Fruit fly (Drosophila melanogaster) whole organism, embryonic: ENCODE data around the gene kraken.
A peak's percentile ranks its signal among the peaks of the same experiment; 100 is the strongest.

Experiments used
- Ada2b ChIP-seq: fragments of 200-800 bp; sonication (Bioruptor generic); IDR thresholded peaks from 2 replicates; pipeline ENCODE4 v1.3.6; 2022; ENCODE audit warnings: missing biosample characterization, missing genetic modification characterization
- Antp ChIP-seq: fragments of 200-800 bp; sonication (Bioruptor generic); optimal IDR thresholded peaks from 3 replicates; lab custom pipeline; 2016; ENCODE audit warnings: missing biosample characterization, missing genetic modification characterization
- Atf-2 ChIP-seq: fragments of 200-800 bp; sonication (Bioruptor generic); optimal IDR thresholded peaks from 2 replicates; lab custom pipeline; 2016; ENCODE audit warnings: missing biosample characterization, missing genetic modification characterization
- CG10366 ChIP-seq: fragments of 200-800 bp; sonication (Bioruptor generic); IDR thresholded peaks from 2 replicates; pipeline ENCODE4 v1.3.6; 2022; ENCODE audit warnings: missing biosample characterization, missing genetic modification characterization
- CG10959 ChIP-seq: fragments of 200-800 bp; sonication (Bioruptor generic); IDR thresholded peaks from 2 replicates; pipeline ENCODE4 v1.3.6; 2022; ENCODE audit warnings: missing biosample characterization, missing genetic modification characterization
- CG11085 ChIP-seq: fragments of 200-800 bp; sonication (Bioruptor generic); IDR thresholded peaks from 2 replicates; pipeline ENCODE4 v1.3.6; 2022; ENCODE audit warnings: missing biosample characterization, missing genetic modification characterization
- CG11560 ChIP-seq: fragments of 200-800 bp; sonication (Bioruptor generic); IDR thresholded peaks from 3 replicates; pipeline ENCODE4 v1.3.6; 2022; ENCODE audit warnings: missing biosample characterization, missing genetic modification characterization
- CG12155 ChIP-seq: fragments of 200-800 bp; sonication (Bioruptor generic); optimal IDR thresholded peaks from 3 replicates; lab custom pipeline; 2016; ENCODE audit warnings: missing biosample characterization, missing genetic modification characterization
- CG14050 ChIP-seq: fragments of 200-800 bp; sonication (Bioruptor generic); IDR thresholded peaks from 3 replicates; pipeline ENCODE4 v1.3.6; 2022; ENCODE audit warnings: missing biosample characterization, missing genetic modification characterization
- CG14965 ChIP-seq: fragments of 200-800 bp; sonication (Bioruptor generic); optimal IDR thresholded peaks from 2 replicates; lab custom pipeline; 2016; ENCODE audit warnings: missing biosample characterization, missing genetic modification characterization, borderline replicate concordance
- CG17568 ChIP-seq: fragments of 200-800 bp; sonication (Bioruptor generic); optimal IDR thresholded peaks from 2 replicates; lab custom pipeline; 2018; ENCODE audit warnings: missing biosample characterization, mild to moderate bottlenecking, missing genetic modification characterization, moderate library complexity
- CG2202 ChIP-seq: fragments of 200-800 bp; sonication (Bioruptor generic); optimal IDR thresholded peaks from 2 replicates; lab custom pipeline; 2018; ENCODE audit warnings: missing biosample characterization, mild to moderate bottlenecking, missing genetic modification characterization
- CG2875 ChIP-seq: fragments of 200-800 bp; sonication (Bioruptor generic); optimal IDR thresholded peaks from 2 replicates; lab custom pipeline; 2017; ENCODE audit warnings: missing biosample characterization, mild to moderate bottlenecking, missing genetic modification characterization, missing genetic modification reagents
- CG3163 ChIP-seq: fragments of 200-800 bp; sonication (Bioruptor generic); optimal IDR thresholded peaks from 3 replicates; lab custom pipeline; 2016; ENCODE audit warnings: missing biosample characterization, missing genetic modification characterization
- CG4404 ChIP-seq: fragments of 200-800 bp; sonication (Bioruptor generic); IDR thresholded peaks from 2 replicates; pipeline ENCODE4 v1.3.6; 2022; ENCODE audit warnings: missing biosample characterization, missing genetic modification characterization
- CG6654 ChIP-seq: fragments of 200-800 bp; sonication (Bioruptor generic); optimal IDR thresholded peaks from 2 replicates; lab custom pipeline; 2017; ENCODE audit warnings: missing biosample characterization, mild to moderate bottlenecking, missing genetic modification characterization
- CG7786 ChIP-seq: fragments of 200-800 bp; sonication (Bioruptor generic); optimal IDR thresholded peaks from 2 replicates; lab custom pipeline; 2016; ENCODE audit warnings: missing biosample characterization, missing genetic modification characterization
- CG8089 ChIP-seq: fragments of 200-800 bp; sonication (Bioruptor generic); optimal IDR thresholded peaks from 3 replicates; lab custom pipeline; 2016; ENCODE audit warnings: missing biosample characterization, missing genetic modification characterization
- CG8359 ChIP-seq: fragments of 200-800 bp; sonication (Bioruptor generic); optimal IDR thresholded peaks from 2 replicates; lab custom pipeline; 2017; ENCODE audit warnings: missing biosample characterization, mild to moderate bottlenecking, missing genetic modification characterization, borderline replicate concordance
- CG9727 ChIP-seq: fragments of 200-800 bp; sonication (Bioruptor generic); optimal IDR thresholded peaks from 3 replicates; lab custom pipeline; 2017; ENCODE audit warnings: missing biosample characterization, mild to moderate bottlenecking, missing genetic modification characterization
- CTCF ChIP-seq: fragments of 200-800 bp; sonication (Bioruptor generic); optimal IDR thresholded peaks from 2 replicates; lab custom pipeline; 2017; ENCODE audit warnings: missing biosample characterization, mild to moderate bottlenecking, missing genetic modification characterization, moderate library complexity
- Chrac-16 ChIP-seq: fragments of 200-800 bp; sonication (Bioruptor generic); optimal IDR thresholded peaks from 3 replicates; lab custom pipeline; 2016; ENCODE audit warnings: missing biosample characterization, missing genetic modification characterization
- CkIIα-i1 ChIP-seq: fragments of 200-800 bp; sonication (Bioruptor generic); IDR thresholded peaks from 2 replicates; pipeline ENCODE4 v1.3.6; 2022; ENCODE audit warnings: missing biosample characterization, missing genetic modification characterization
- ERR ChIP-seq: fragments of 200-800 bp; sonication (Bioruptor generic); optimal IDR thresholded peaks from 2 replicates; lab custom pipeline; 2016; ENCODE audit warnings: missing biosample characterization, missing genetic modification characterization
- Ets97D ChIP-seq: fragments of 200-800 bp; sonication (Bioruptor generic); optimal IDR thresholded peaks from 3 replicates; lab custom pipeline; 2016; ENCODE audit warnings: missing biosample characterization, missing genetic modification characterization
- HLH3B ChIP-seq: fragments of 200-800 bp; sonication (Bioruptor generic); IDR thresholded peaks from 2 replicates; pipeline ENCODE4 v1.3.6; 2022; ENCODE audit warnings: missing biosample characterization, missing genetic modification characterization
- HLH4C ChIP-seq: fragments of 200-800 bp; sonication (Bioruptor generic); IDR thresholded peaks from 3 replicates; pipeline ENCODE4 v1.3.6; 2022; ENCODE audit warnings: missing biosample characterization, missing genetic modification characterization; ENCODE audit not compliant: partially characterized antibody
- Hand ChIP-seq: fragments of 200-800 bp; sonication (Bioruptor generic); optimal IDR thresholded peaks from 2 replicates; lab custom pipeline; 2017; ENCODE audit warnings: mild to moderate bottlenecking, missing biosample characterization, missing genetic modification reagents, missing genetic modification characterization
- MESR4 ChIP-seq: fragments of 200-800 bp; sonication (Bioruptor generic); optimal IDR thresholded peaks from 2 replicates; lab custom pipeline; 2018; ENCODE audit warnings: missing biosample characterization, mild to moderate bottlenecking, missing genetic modification characterization, moderate library complexity
- Myb ChIP-seq: fragments of 200-800 bp; sonication (Bioruptor generic); optimal IDR thresholded peaks from 2 replicates; lab custom pipeline; 2016; ENCODE audit warnings: missing biosample characterization, missing genetic modification characterization
- Sox102F ChIP-seq: fragments of 200-800 bp; sonication (Bioruptor generic); optimal IDR thresholded peaks from 2 replicates; lab custom pipeline; 2018; ENCODE audit warnings: missing biosample characterization, mild to moderate bottlenecking, missing genetic modification characterization, moderate library complexity
- bbx ChIP-seq: fragments of 200-800 bp; sonication (Bioruptor generic); IDR thresholded peaks from 2 replicates; pipeline ENCODE4 v1.3.6; 2022; ENCODE audit warnings: missing biosample characterization, missing genetic modification characterization; ENCODE audit not compliant: partially characterized antibody
- bigmax ChIP-seq: fragments of 200-800 bp; sonication (Bioruptor generic); optimal IDR thresholded peaks from 2 replicates; lab custom pipeline; 2018; ENCODE audit warnings: missing biosample characterization, mild to moderate bottlenecking, missing genetic modification characterization
- btn ChIP-seq: fragments of 200-800 bp; sonication (Bioruptor generic); optimal IDR thresholded peaks from 2 replicates; lab custom pipeline; 2016; ENCODE audit warnings: missing biosample characterization, missing genetic modification characterization
- cwo ChIP-seq: fragments of 200-800 bp; sonication (Bioruptor generic); optimal IDR thresholded peaks from 3 replicates; lab custom pipeline; 2017; ENCODE audit warnings: missing biosample characterization, missing genetic modification characterization, mild to moderate bottlenecking, moderate library complexity, missing genetic modification reagents
- danr ChIP-seq: fragments of 200-800 bp; sonication (Bioruptor generic); IDR thresholded peaks from 2 replicates; pipeline ENCODE4 v1.3.6; 2022; ENCODE audit warnings: missing biosample characterization, missing genetic modification characterization
- dysf ChIP-seq: fragments of 200-800 bp; sonication (Bioruptor generic); IDR thresholded peaks from 3 replicates; pipeline ENCODE4 v1.3.6; 2022; ENCODE audit warnings: missing biosample characterization, missing genetic modification characterization
- en ChIP-seq: fragments of 200-800 bp; sonication (Bioruptor generic); optimal IDR thresholded peaks from 2 replicates; lab custom pipeline; 2016; ENCODE audit warnings: missing biosample characterization, missing genetic modification characterization
- exex ChIP-seq: fragments of 200-800 bp; sonication (Bioruptor generic); optimal IDR thresholded peaks from 4 replicates; lab custom pipeline; 2018; ENCODE audit warnings: missing biosample characterization, mild to moderate bottlenecking, missing genetic modification characterization, moderate library complexity
- eyg ChIP-seq: fragments of 200-800 bp; sonication (Bioruptor generic); optimal IDR thresholded peaks from 3 replicates; lab custom pipeline; 2016; ENCODE audit warnings: missing biosample characterization, missing genetic modification characterization
- fd3F ChIP-seq: fragments of 200-800 bp; sonication (Bioruptor generic); optimal IDR thresholded peaks from 2 replicates; lab custom pipeline; 2018; ENCODE audit warnings: missing biosample characterization, mild to moderate bottlenecking, missing genetic modification characterization, moderate library complexity
- grau ChIP-seq: fragments of 200-800 bp; optimal IDR thresholded peaks from 3 replicates; lab custom pipeline; 2019; ENCODE audit warnings: missing biosample characterization, mild to moderate bottlenecking, missing genetic modification characterization, moderate library complexity
- insv ChIP-seq, 2 experiments: fragments of 200-800 bp; sonication (Bioruptor generic); optimal IDR thresholded peaks; 3 replicates each; lab custom pipeline; 2016 to 2018; ENCODE audit warnings: missing biosample characterization in 2 of 2, missing genetic modification characterization in 2 of 2
- nau ChIP-seq: fragments of 200-800 bp; sonication (Bioruptor generic); optimal IDR thresholded peaks from 3 replicates; lab custom pipeline; 2017; ENCODE audit warnings: missing biosample characterization, mild to moderate bottlenecking, missing genetic modification characterization, missing genetic modification reagents
- ranshi ChIP-seq: fragments of 200-800 bp; sonication (Bioruptor generic); IDR thresholded peaks from 2 replicates; pipeline ENCODE4 v1.3.6; 2022; ENCODE audit warnings: missing biosample characterization, missing genetic modification characterization
- stc ChIP-seq: fragments of 200-800 bp; sonication (Bioruptor generic); IDR thresholded peaks from 2 replicates; pipeline ENCODE4 v1.3.6; 2022; ENCODE audit warnings: missing biosample characterization, missing genetic modification characterization
- ttk ChIP-seq: fragments of 200-800 bp; sonication (Bioruptor generic); IDR thresholded peaks from 2 replicates; pipeline ENCODE4 v2.1.2; 2022; ENCODE audit warnings: missing biosample characterization, missing genetic modification characterization
- tup ChIP-seq: fragments of 200-800 bp; sonication (Bioruptor generic); optimal IDR thresholded peaks from 2 replicates; lab custom pipeline; 2016; ENCODE audit warnings: missing biosample characterization, mild to moderate bottlenecking, missing genetic modification characterization, moderate library complexity
- zfh2 ChIP-seq: fragments of 200-800 bp; sonication (Bioruptor generic); optimal IDR thresholded peaks from 2 replicates; lab custom pipeline; 2016; ENCODE audit warnings: missing biosample characterization, missing genetic modification characterization

Gene kraken

dm6 chr2L:870749-871418 is 18.3 kb downstream of the kraken start (continued):
- TF ChIP-seq Ets97D (GFP tag; lab: Kevin White, UChicago) (peak; percentile 65), stc (peak; percentile 68), Hand (GFP tag; lab: Kevin White, UChicago) (no peak), CG17568 (GFP tag; lab: Kevin White, UChicago) (no peak), danr (GFP tag; lab: Robert Waterston, UW) (no peak), nau (peak; percentile 53), HLH4C (GFP tag; lab: Robert Waterston, UW) (0 out of 3 replicates have a peak, but pooled peaks have one; percentile 34), eyg (GFP tag; lab: Kevin White, UChicago) (peak; percentile 9), CG4404 (GFP tag; lab: Robert Waterston, UW) (peak; percentile 46; the same call in 1 of the 2 replicates), CG2202 (tag; lab: Kevin White, UChicago) (peak; percentile 5), grau (tag; lab: Kevin White, UChicago) (peak; percentile 68), dysf (GFP tag; lab: Robert Waterston, UW) (peak; percentile 76), Chrac-16 (GFP tag; lab: Kevin White, UChicago) (peak; percentile 66), CG14965 (GFP tag; lab: Kevin White, UChicago) (no peak), CG12155 (peak; percentile 56), bigmax (GFP tag; lab: Kevin White, UChicago) (no peak), exex (tag; lab: Kevin White, UChicago) (peak; percentile 4), fd3F (peak; percentile 43), CG6654 (peak; percentile 21), insv (GFP tag; optimal IDR thresholded peaks at IDR 0.05; lab: Kevin White, UChicago) (no peak), CG2875 (GFP tag; lab: Kevin White, UChicago) (peak; percentile 27), CG3163 (GFP tag; lab: Kevin White, UChicago) (peak; percentile 50), CG14050 (GFP tag; lab: Robert Waterston, UW) (peak; percentile 24; the same call in 2 of the 3 replicates), CG11560 (tag; lab: Robert Waterston, UW) (peak; percentile 55; the same call in 2 of the 3 replicates), zfh2 (GFP tag; lab: Kevin White, UChicago) (peak; percentile 82), Sox102F (GFP tag; lab: Kevin White, UChicago) (peak; percentile 59), CG8359 (GFP tag; lab: Kevin White, UChicago) (no peak), cwo (GFP tag; lab: Kevin White, UChicago) (peak; percentile 62), tup (GFP tag; lab: Kevin White, UChicago) (peak; percentile 68), bbx (GFP tag; lab: Robert Waterston, UW) (no peak; the same call in 1 of the 2 replicates), CG9727 (GFP tag; lab: Kevin White, UChicago) (peak; percentile 60), CG10366 (GFP tag; lab: Robert Waterston, UW) (peak; percentile 72), CkIIα-i1 (GFP tag; lab: Robert Waterston, UW) (0 out of 2 replicates have a peak, but pooled peaks have one; percentile 13), en (GFP tag; lab: Kevin White, UChicago) (peak; percentile 57), CG11085 (GFP tag; lab: Robert Waterston, UW) (peak; percentile 38; the same call in 1 of the 2 replicates), btn (GFP tag; lab: Kevin White, UChicago) (peak; percentile 72), CG7786 (peak; percentile 80), CG10959 (GFP tag; lab: Robert Waterston, UW) (no peak; the same call in 1 of the 2 replicates), Atf-2 (peak; percentile 71), MESR4 (GFP tag; lab: Kevin White, UChicago) (peak; percentile 50), Ada2b (peak; percentile 34; the same call in 1 of the 2 replicates), Antp (GFP tag; lab: Kevin White, UChicago) (peak; percentile 76), CTCF (GFP tag; lab: Kevin White, UChicago) (no peak), ERR (GFP tag; lab: Kevin White, UChicago) (peak; percentile 12), HLH3B (GFP tag; lab: Robert Waterston, UW) (peak; percentile 64), ttk (GFP tag; lab: Robert Waterston, UW) (peak; percentile 36; the same call in 1 of the 2 replicates), Myb (peak; percentile 41), CG8089 (GFP tag; lab: Kevin White, UChicago) (peak; percentile 50), ranshi (0 out of 2 replicates have a peak, but pooled peaks have one; percentile 45)
